Fruit fly (Drosophila melanogaster): ENCODE data around the gene Nph.

DNA sequence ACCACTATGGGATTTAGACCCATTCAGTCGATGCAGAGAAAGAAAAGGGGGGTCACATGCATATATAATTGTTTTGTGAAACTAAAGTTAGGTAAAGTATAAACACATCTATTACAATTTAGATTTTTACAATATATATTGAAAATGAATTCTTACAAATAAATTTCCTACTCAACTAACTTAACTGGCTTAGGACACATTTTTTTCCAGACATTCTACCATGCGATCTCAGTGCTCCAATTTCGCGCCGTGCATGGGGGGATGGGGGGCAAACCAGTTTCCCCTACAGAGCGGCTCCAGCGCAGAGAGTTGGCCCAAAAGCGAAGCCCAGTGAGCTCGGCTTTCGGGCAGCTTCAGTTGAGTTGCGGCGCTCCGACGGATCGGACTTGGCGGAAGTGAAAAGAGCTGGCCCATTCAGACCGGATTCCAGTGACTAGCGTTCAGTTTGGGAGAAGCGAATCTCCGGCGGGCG, 21.6 kb downstream of the Nph start, which contains the start of gene CG7896:
- TF ChIP-seq CTCF (optimal IDR thresholded peaks at IDR 0.05) = no peak
- TF ChIP-seq CG8478 (optimal IDR thresholded peaks at IDR 0.05) = no peak

Measured in S2 (cell line).